Worm (Caenorhabditis elegans): ENCODE data around the gene dpy-20.

DNA sequence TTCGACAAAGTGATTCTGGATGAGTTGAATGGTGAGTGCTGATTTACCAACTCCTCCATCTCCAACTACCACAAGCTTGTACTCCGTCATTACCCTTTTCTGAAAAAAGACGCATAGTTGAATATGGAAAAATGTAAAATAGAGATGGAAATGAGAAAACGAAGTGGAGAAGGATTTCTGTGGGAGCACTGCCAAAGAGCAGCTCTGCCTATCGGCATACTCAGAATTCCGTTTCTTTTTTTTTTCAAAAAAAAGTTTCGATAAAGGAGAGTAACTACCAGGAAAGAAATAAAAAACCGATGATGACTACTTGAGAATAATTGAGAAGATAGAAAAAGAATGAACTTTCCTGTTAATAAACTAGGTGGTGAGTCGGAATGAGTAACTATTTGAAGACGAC, 9.7 kb downstream of the dpy-20 start, which contains the start of gene let-60:
- TF ChIP-seq B0310.2 (tag; optimal IDR thresholded peaks at IDR 0.05) (no peak), tra-4 (tag; optimal IDR thresholded peaks at IDR 0.05) (no peak), flt-1 (GFP tag; IDR thresholded peaks at IDR 0.05) (no peak), aly-1 (tag; optimal IDR thresholded peaks at IDR 0.05) (no peak), hnd-1 (tag; optimal IDR thresholded peaks at IDR 0.05) (no peak), hmg-4 (GFP tag; optimal IDR thresholded peaks at IDR 0.05) (no peak), ets-7 (tag; optimal IDR thresholded peaks at IDR 0.05) (no peak)
